Worm (Caenorhabditis elegans): ENCODE data around the gene C24H11.2.

ce11 chrIII:11811839-11812238, 19.7 kb upstream of the C24H11.2 start:
- TF ChIP-seq fkh-10 (GFP tag; optimal IDR thresholded peaks at IDR 0.05) (no peak), pha-4 (tag; optimal IDR thresholded peaks at IDR 0.05) (no peak), nfya-1 (tag; optimal IDR thresholded peaks at IDR 0.05) (no peak), che-1 (tag; optimal IDR thresholded peaks at IDR 0.05) (no peak), C08G9.2 (tag; optimal IDR thresholded peaks at IDR 0.05) (no peak), K09A11.1 (tag; optimal IDR thresholded peaks at IDR 0.05; ENCODE audit: insufficient read depth) (no peak), dmd-4 (tag; optimal IDR thresholded peaks at IDR 0.05; ENCODE audit: borderline replicate concordance) (no peak), pat-9 (tag; optimal IDR thresholded peaks at IDR 0.05) (no peak), ama-1 (optimal IDR thresholded peaks at IDR 0.05) (no peak), ref-2 (tag; optimal IDR thresholded peaks at IDR 0.05) (peak; percentile 30), sdc-2 (tag; optimal IDR thresholded peaks at IDR 0.05) (no peak), sox-4 (tag; optimal IDR thresholded peaks at IDR 0.05) (no peak)

All from whole organism, late embryonic.